Fruit fly (Drosophila melanogaster) whole organism, adult: Measurements from ENCODE around the gene zf30C.

Experiments used
- CG11617 ChIP-seq: fragments of 200-800 bp; sonication (Bioruptor generic); optimal IDR thresholded peaks from 2 replicates; lab custom pipeline; 2017; ENCODE audit warnings: mild to moderate bottlenecking, missing biosample characterization, missing genetic modification reagents, missing genetic modification characterization
- CG12768 ChIP-seq: fragments of 200-800 bp; sonication (Bioruptor generic); optimal IDR thresholded peaks from 2 replicates; lab custom pipeline; 2017; ENCODE audit warnings: missing biosample characterization, missing genetic modification characterization, mild to moderate bottlenecking, moderate library complexity, missing genetic modification reagents
- CG1620 ChIP-seq: fragments of 200-800 bp; sonication (Bioruptor generic); optimal IDR thresholded peaks from 2 replicates; lab custom pipeline; 2016; ENCODE audit warnings: missing biosample characterization, missing genetic modification characterization
- CG7101 ChIP-seq: fragments of 200-800 bp; sonication (Bioruptor generic); optimal IDR thresholded peaks from 2 replicates; lab custom pipeline; 2018; ENCODE audit warnings: missing biosample characterization, mild to moderate bottlenecking, missing genetic modification characterization, moderate library complexity
- bab1 ChIP-seq: fragments of 200-800 bp; sonication (Bioruptor generic); optimal IDR thresholded peaks from 3 replicates; lab custom pipeline; 2019; ENCODE audit warnings: missing biosample characterization, mild to moderate bottlenecking, missing genetic modification characterization, moderate library complexity
- cic ChIP-seq: fragments of 200-800 bp; sonication (Bioruptor generic); optimal IDR thresholded peaks from 2 replicates; lab custom pipeline; 2017; ENCODE audit warnings: missing biosample characterization, mild to moderate bottlenecking, missing genetic modification characterization, moderate library complexity
- kay ChIP-seq: fragments of 200-800 bp; sonication (Bioruptor generic); peaks from one replicate; lab custom pipeline; 2016; ENCODE audit warnings: missing biosample characterization, missing genetic modification characterization, borderline replicate concordance

DNA sequence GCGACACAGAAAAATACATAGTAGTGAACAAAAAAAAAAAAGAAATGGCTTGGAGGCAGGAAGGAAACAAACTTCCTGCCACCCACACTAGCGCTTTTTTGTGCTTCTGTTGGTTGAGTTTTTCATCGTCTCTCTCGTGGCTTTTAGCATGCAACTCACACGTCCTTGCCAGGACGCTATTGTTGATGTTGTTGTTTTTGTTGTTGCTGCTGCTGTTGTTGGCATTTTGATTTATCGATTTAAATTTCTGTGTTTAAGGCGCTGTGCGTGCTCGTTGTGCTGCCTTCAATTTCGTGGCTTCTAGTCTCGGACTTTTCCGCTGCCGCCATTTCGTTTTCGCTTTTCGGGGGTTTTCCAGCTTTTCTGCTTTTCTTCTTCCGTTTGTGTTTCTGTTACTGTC lies 18.5 kb upstream of the zf30C start:
- TF ChIP-seq CG1620 (GFP tag; lab: Kevin White, UChicago) (no peak), CG7101 (tag; lab: Kevin White, UChicago) (no peak), CG12768 (no peak), CG11617 (no peak), bab1 (GFP tag; lab: Kevin White, UChicago) (no peak), cic (GFP tag; lab: Kevin White, UChicago) (no peak), kay (GFP tag; lab: Kevin White, UChicago) (no peak)
